Fruit fly (Drosophila melanogaster) whole organism, embryonic: ENCODE results near the gene jhamt.
A peak's percentile ranks its signal among the peaks of the same experiment; 100 is the strongest.

ENCODE experiments used
- Aef1 ChIP-seq: fragments of 200-800 bp; sonication (Bioruptor generic); IDR thresholded peaks from 3 replicates; pipeline ENCODE4 v1.3.6; 2022; ENCODE audit warnings: missing biosample characterization, missing genetic modification characterization
- Atf3 ChIP-seq: fragments of 200-800 bp; sonication (Bioruptor generic); optimal IDR thresholded peaks from 3 replicates; lab custom pipeline; 2016; ENCODE audit warnings: missing biosample characterization, missing genetic modification characterization
- BEAF-32 ChIP-seq: fragments of 200-800 bp; sonication (Bioruptor generic); optimal IDR thresholded peaks from 3 replicates; lab custom pipeline; 2017; ENCODE audit warnings: missing biosample characterization, missing genetic modification characterization, mild to moderate bottlenecking, moderate library complexity, missing genetic modification reagents
- CG10654 ChIP-seq: fragments of 200-800 bp; sonication (Bioruptor generic); optimal IDR thresholded peaks from 2 replicates; lab custom pipeline; 2016; ENCODE audit warnings: missing biosample characterization, missing genetic modification characterization
- CG10959 ChIP-seq: fragments of 200-800 bp; sonication (Bioruptor generic); IDR thresholded peaks from 2 replicates; pipeline ENCODE4 v1.3.6; 2022; ENCODE audit warnings: missing biosample characterization, missing genetic modification characterization
- CG11696 ChIP-seq: fragments of 200-800 bp; sonication (Bioruptor generic); IDR thresholded peaks from 2 replicates; pipeline ENCODE4 v1.3.6; 2022; ENCODE audit warnings: missing biosample characterization, missing genetic modification characterization
- CG13123 ChIP-seq: fragments of 200-800 bp; sonication (Bioruptor generic); optimal IDR thresholded peaks from 2 replicates; lab custom pipeline; 2016; ENCODE audit warnings: missing biosample characterization, missing genetic modification characterization
- CG17328 ChIP-seq: fragments of 200-800 bp; sonication (Bioruptor generic); IDR thresholded peaks from 2 replicates; pipeline ENCODE4 v1.3.6; 2022; ENCODE audit warnings: missing biosample characterization, missing genetic modification characterization
- CG2120 ChIP-seq: fragments of 200-800 bp; sonication (Bioruptor generic); optimal IDR thresholded peaks from 3 replicates; lab custom pipeline; 2016; ENCODE audit warnings: missing biosample characterization, missing genetic modification characterization
- CG2129 ChIP-seq: fragments of 200-800 bp; sonication (Bioruptor generic); IDR thresholded peaks from 2 replicates; pipeline ENCODE4 v1.3.6; 2022; ENCODE audit warnings: missing biosample characterization, missing genetic modification characterization; ENCODE audit not compliant: partially characterized antibody
- CG2875 ChIP-seq: fragments of 200-800 bp; sonication (Bioruptor generic); optimal IDR thresholded peaks from 2 replicates; lab custom pipeline; 2017; ENCODE audit warnings: missing biosample characterization, mild to moderate bottlenecking, missing genetic modification characterization, missing genetic modification reagents
- CG2889 ChIP-seq: fragments of 200-800 bp; sonication (Bioruptor generic); IDR thresholded peaks from 3 replicates; pipeline ENCODE4 v1.3.6; 2022; ENCODE audit warnings: missing biosample characterization, missing genetic modification characterization
- CG3065 ChIP-seq: fragments of 200-800 bp; sonication (Bioruptor generic); optimal IDR thresholded peaks from 2 replicates; lab custom pipeline; 2016; ENCODE audit warnings: missing biosample characterization, missing genetic modification characterization
- CG3995 ChIP-seq: fragments of 200-800 bp; sonication (Bioruptor generic); optimal IDR thresholded peaks from 3 replicates; lab custom pipeline; 2016; ENCODE audit warnings: missing biosample characterization, missing genetic modification characterization
- CG42726 ChIP-seq: fragments of 200-800 bp; sonication (Bioruptor generic); IDR thresholded peaks from 2 replicates; pipeline ENCODE4 v1.3.6; 2022; ENCODE audit warnings: missing biosample characterization, missing genetic modification characterization; ENCODE audit not compliant: partially characterized antibody
- CG4707 ChIP-seq: fragments of 200-800 bp; sonication (Bioruptor generic); optimal IDR thresholded peaks from 2 replicates; lab custom pipeline; 2018; ENCODE audit warnings: missing biosample characterization, mild to moderate bottlenecking, missing genetic modification characterization, moderate library complexity
- CG6689 ChIP-seq: fragments of 200-800 bp; sonication (Bioruptor generic); IDR thresholded peaks from 2 replicates; pipeline ENCODE4 v1.3.6; 2022; ENCODE audit warnings: missing biosample characterization, missing genetic modification characterization
- CG7745 ChIP-seq: fragments of 200-800 bp; sonication (Bioruptor generic); optimal IDR thresholded peaks from 2 replicates; lab custom pipeline; 2018; ENCODE audit warnings: missing biosample characterization, mild to moderate bottlenecking, missing genetic modification characterization, moderate library complexity
- CG8089 ChIP-seq: fragments of 200-800 bp; sonication (Bioruptor generic); optimal IDR thresholded peaks from 3 replicates; lab custom pipeline; 2016; ENCODE audit warnings: missing biosample characterization, missing genetic modification characterization
- CG8290 ChIP-seq, 3 experiments: fragments of 200-800 bp; sonication (Bioruptor generic); optimal IDR thresholded peaks; 2 replicates each; lab custom pipeline; 2016 to 2019; ENCODE audit warnings: missing biosample characterization in 3 of 3, missing genetic modification characterization in 3 of 3, mild to moderate bottlenecking in 2 of 3, moderate library complexity in 1 of 3
- CG9727 ChIP-seq: fragments of 200-800 bp; sonication (Bioruptor generic); optimal IDR thresholded peaks from 3 replicates; lab custom pipeline; 2017; ENCODE audit warnings: missing biosample characterization, mild to moderate bottlenecking, missing genetic modification characterization
- CG9876 ChIP-seq: fragments of 200-800 bp; sonication (Bioruptor generic); optimal IDR thresholded peaks from 2 replicates; lab custom pipeline; 2016; ENCODE audit warnings: missing biosample characterization, missing genetic modification characterization
- Doc3 ChIP-seq: fragments of 200-800 bp; sonication (Bioruptor generic); IDR thresholded peaks from 3 replicates; pipeline ENCODE4 v1.3.6; 2022; ENCODE audit warnings: missing biosample characterization, missing genetic modification characterization; ENCODE audit not compliant: partially characterized antibody
- Drgx ChIP-seq: fragments of 200-800 bp; sonication (Bioruptor generic); IDR thresholded peaks from 2 replicates; pipeline ENCODE4 v1.3.6; 2022; ENCODE audit warnings: missing biosample characterization, missing genetic modification characterization
- E2f1 ChIP-seq: fragments of 200-800 bp; sonication (Bioruptor generic); IDR thresholded peaks from 2 replicates; pipeline ENCODE4 v1.3.6; 2022; ENCODE audit warnings: missing biosample characterization, missing genetic modification characterization
- Eip74EF ChIP-seq, 2 experiments: fragments of 200-800 bp in 1 of 2; fragments of >200 bp in 1 of 2; sonication (Bioruptor generic) in 1 of 2; optimal IDR thresholded peaks; 2 replicates each; lab custom pipeline; 2017 to 2019; ENCODE audit warnings: missing biosample characterization in 2 of 2, missing genetic modification characterization in 2 of 2, mild to moderate bottlenecking in 1 of 2, moderate library complexity in 1 of 2
- Fer3 ChIP-seq: fragments of 200-800 bp; sonication (Bioruptor generic); optimal IDR thresholded peaks from 2 replicates; lab custom pipeline; 2018; ENCODE audit warnings: missing biosample characterization, mild to moderate bottlenecking, missing genetic modification characterization, moderate library complexity
- Gug ChIP-seq: fragments of 200-800 bp; sonication (Bioruptor generic); IDR thresholded peaks from 4 replicates; pipeline ENCODE4 v1.3.6; 2022; ENCODE audit warnings: missing biosample characterization, missing genetic modification characterization
- H2.0 ChIP-seq: fragments of 200-800 bp; sonication (Bioruptor generic); IDR thresholded peaks from 2 replicates; pipeline ENCODE4 v1.3.6; 2022; ENCODE audit warnings: missing biosample characterization, missing genetic modification characterization
- Hr78 ChIP-seq, 2 experiments: fragments of 200-800 bp in 1 of 2; fragments of >200 bp in 1 of 2; sonication (Bioruptor generic) in 1 of 2; optimal IDR thresholded peaks; 2 replicates each; lab custom pipeline; 2017 to 2019; ENCODE audit warnings: missing biosample characterization in 2 of 2, missing genetic modification characterization in 2 of 2, mild to moderate bottlenecking in 1 of 2, moderate library complexity in 1 of 2
- Ravus ChIP-seq: fragments of 200-800 bp; sonication (Bioruptor generic); IDR thresholded peaks from 2 replicates; pipeline ENCODE4 v1.3.6; 2022; ENCODE audit warnings: missing biosample characterization, missing genetic modification characterization
- Ssrp ChIP-seq: fragments of 200-800 bp; sonication (Bioruptor generic); optimal IDR thresholded peaks from 2 replicates; lab custom pipeline; 2018; ENCODE audit warnings: missing biosample characterization, mild to moderate bottlenecking, missing genetic modification characterization, moderate library complexity
- Xrp1 ChIP-seq: fragments of 200-800 bp; sonication (Bioruptor generic); IDR thresholded peaks from 2 replicates; pipeline ENCODE4 v1.3.6; 2022; ENCODE audit warnings: missing biosample characterization, missing genetic modification characterization
- ac ChIP-seq: fragments of 200-800 bp; sonication (Bioruptor generic); optimal IDR thresholded peaks from 3 replicates; lab custom pipeline; 2017; ENCODE audit warnings: missing biosample characterization, mild to moderate bottlenecking, missing genetic modification characterization
- aop ChIP-seq: fragments of 200-800 bp; sonication (Bioruptor generic); IDR thresholded peaks from 2 replicates; pipeline ENCODE4 v1.3.6; 2022; ENCODE audit warnings: missing biosample characterization, missing genetic modification characterization
- dati ChIP-seq: fragments of 200-800 bp; sonication (Bioruptor generic); IDR thresholded peaks from 2 replicates; pipeline ENCODE4 v1.3.6; 2022; ENCODE audit warnings: missing biosample characterization, missing genetic modification characterization
- fd102C ChIP-seq: fragments of 200-800 bp; sonication (Bioruptor generic); optimal IDR thresholded peaks from 2 replicates; lab custom pipeline; 2018; ENCODE audit warnings: missing biosample characterization, mild to moderate bottlenecking, missing genetic modification characterization, moderate library complexity
- hkb ChIP-seq, 2 experiments: fragments of 200-800 bp in 1 of 2; fragments of >200 bp in 1 of 2; sonication (Bioruptor generic) in 1 of 2; IDR thresholded peaks in 1 of 2; optimal IDR thresholded peaks in 1 of 2; 2 replicates each; pipeline versions ENCODE4 v1.3.6 to Lab custom; 2017 to 2022; ENCODE audit warnings: missing biosample characterization in 1 of 2, missing genetic modification characterization in 1 of 2
- ind ChIP-seq: fragments of 200-800 bp; sonication (Bioruptor generic); optimal IDR thresholded peaks from 3 replicates; lab custom pipeline; 2016; ENCODE audit warnings: missing biosample characterization, missing genetic modification characterization
- kah ChIP-seq: fragments of 200-800 bp; sonication (Bioruptor generic); optimal IDR thresholded peaks from 2 replicates; lab custom pipeline; 2018; ENCODE audit warnings: missing biosample characterization, mild to moderate bottlenecking, missing genetic modification characterization
- kni ChIP-seq: fragments of 200-800 bp; sonication (Bioruptor generic); optimal IDR thresholded peaks from 3 replicates; lab custom pipeline; 2017; ENCODE audit warnings: mild to moderate bottlenecking, missing biosample characterization, missing genetic modification reagents, missing genetic modification characterization
- lab ChIP-seq: fragments of 200-800 bp; sonication (Bioruptor generic); optimal IDR thresholded peaks from 3 replicates; lab custom pipeline; 2017; ENCODE audit warnings: missing biosample characterization, missing genetic modification characterization, mild to moderate bottlenecking, moderate library complexity, missing genetic modification reagents
- nau ChIP-seq: fragments of 200-800 bp; sonication (Bioruptor generic); optimal IDR thresholded peaks from 3 replicates; lab custom pipeline; 2017; ENCODE audit warnings: missing biosample characterization, mild to moderate bottlenecking, missing genetic modification characterization, missing genetic modification reagents
- nerfin-2 ChIP-seq: fragments of 200-800 bp; sonication (Bioruptor generic); IDR thresholded peaks from 2 replicates; pipeline ENCODE4 v1.3.6; 2022; ENCODE audit warnings: missing biosample characterization, missing genetic modification characterization; ENCODE audit not compliant: partially characterized antibody
- ranshi ChIP-seq: fragments of 200-800 bp; sonication (Bioruptor generic); IDR thresholded peaks from 2 replicates; pipeline ENCODE4 v1.3.6; 2022; ENCODE audit warnings: missing biosample characterization, missing genetic modification characterization
- salm ChIP-seq: fragments of 200-800 bp; sonication (Bioruptor generic); optimal IDR thresholded peaks from 2 replicates; lab custom pipeline; 2018; ENCODE audit warnings: missing biosample characterization, mild to moderate bottlenecking, missing genetic modification characterization
- sob ChIP-seq: fragments of 200-800 bp; sonication (Bioruptor generic); IDR thresholded peaks from 2 replicates; pipeline ENCODE4 v1.3.6; 2022; ENCODE audit warnings: missing biosample characterization, missing genetic modification characterization
- vnd ChIP-seq: fragments of 200-800 bp; sonication (Bioruptor generic); IDR thresholded peaks from 3 replicates; pipeline ENCODE4 v1.3.6; 2022; ENCODE audit warnings: missing biosample characterization, missing genetic modification characterization; ENCODE audit not compliant: partially characterized antibody

The jhamt gene

DNA sequence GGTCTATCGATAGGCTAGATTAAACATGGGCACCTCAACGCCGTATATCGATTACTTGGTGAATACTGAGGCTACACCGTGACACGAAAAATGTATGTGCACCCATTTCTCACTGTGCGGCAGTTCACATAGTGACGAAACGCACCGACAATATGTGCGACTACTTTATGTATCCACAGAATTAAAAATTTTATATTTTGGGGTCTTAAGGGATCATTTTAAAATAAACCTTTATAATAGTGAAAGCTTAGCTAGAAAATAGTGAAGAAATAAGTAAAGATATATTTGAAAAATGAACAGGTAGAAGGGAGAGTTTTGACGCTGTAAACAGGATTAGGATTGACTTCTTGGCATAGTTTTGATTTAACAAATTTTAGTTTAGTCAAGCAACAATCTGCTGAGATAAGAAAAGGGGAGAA is 36.6 kb upstream of the jhamt start, which contains the start of gene mRpL4 (continued):
- TF ChIP-seq CG6689 (GFP tag; lab: Robert Waterston, UW) (peak; percentile 55; the same call in 1 of the 2 replicates), ac (GFP tag; lab: Kevin White, UChicago) (no peak), lab (GFP tag; lab: Kevin White, UChicago) (no peak), BEAF-32 (GFP tag; lab: Kevin White, UChicago) (peak; percentile 94), CG2129 (GFP tag; lab: Robert Waterston, UW) (peak; percentile 91), CG8089 (peak; percentile 71), ranshi (peak; percentile 74; the same call in 1 of the 2 replicates), CG9727 (GFP tag; lab: Kevin White, UChicago) (peak; percentile 51), CG3995 (GFP tag; lab: Kevin White, UChicago) (peak; percentile 87), kah (GFP tag; lab: Kevin White, UChicago) (no peak), kni (GFP tag; lab: Kevin White, UChicago) (peak; percentile 24), aop (GFP tag; lab: Robert Waterston, UW) (no peak), nau (GFP tag; lab: Kevin White, UChicago) (no peak), CG17328 (GFP tag; lab: Robert Waterston, UW) (peak; percentile 50; the same call in 1 of the 2 replicates), CG2889 (GFP tag; lab: Robert Waterston, UW) (0 out of 3 replicates have a peak, but pooled peaks have one; percentile 42), CG9876 (peak; percentile 74), dati (GFP tag; lab: Robert Waterston, UW) (no peak), sob (GFP tag; lab: Robert Waterston, UW) (peak; percentile 84), Hr78 (GFP tag; optimal IDR thresholded peaks at IDR 0.05; lab: Kevin White, UChicago) (no peak), Ssrp (tag; lab: Kevin White, UChicago) (peak; percentile 42), nerfin-2 (GFP tag; lab: Robert Waterston, UW) (peak; percentile 98), Gug (GFP tag; lab: Robert Waterston, UW) (peak; percentile 84), Ravus (no peak), CG42726 (peak; percentile 99), CG10654 (GFP tag; lab: Kevin White, UChicago) (peak; percentile 69), E2f1 (peak; percentile 70), Doc3 (GFP tag; lab: Robert Waterston, UW) (peak; percentile 99), CG10959 (GFP tag; lab: Robert Waterston, UW) (no peak), Fer3 (tag; lab: Kevin White, UChicago) (peak; percentile 54), CG2120 (GFP tag; lab: Kevin White, UChicago) (peak; percentile 88), hkb (optimal IDR thresholded peaks at IDR 0.05; lab: Kevin White, UChicago) (no peak), hkb (GFP tag; IDR thresholded peaks at IDR 0.05; lab: Robert Waterston, UW) (peak; percentile 35; the same call in 1 of the 2 replicates), H2.0 (GFP tag; lab: Robert Waterston, UW) (peak; percentile 45), CG4707 (GFP tag; lab: Kevin White, UChicago) (no peak), CG2875 (GFP tag; lab: Kevin White, UChicago) (peak; percentile 32), CG13123 (GFP tag; lab: Kevin White, UChicago) (peak; percentile 59), fd102C (GFP tag; lab: Kevin White, UChicago) (peak; percentile 33), vnd (GFP tag; lab: Robert Waterston, UW) (peak; percentile 98), Xrp1 (peak; percentile 74), Eip74EF (GFP tag; optimal IDR thresholded peaks at IDR 0.05; lab: Kevin White, UChicago) (no peak), CG7745 (tag; lab: Kevin White, UChicago) (no peak), CG3065 (GFP tag; lab: Kevin White, UChicago) (peak; percentile 48), Drgx (GFP tag; lab: Robert Waterston, UW) (no peak; the same call in 1 of the 2 replicates), salm (tag; lab: Kevin White, UChicago) (no peak), CG11696 (0 out of 2 replicates have a peak, but pooled peaks have one; percentile 19), Atf3 (peak; percentile 68), CG8290 (GFP tag; optimal IDR thresholded peaks at IDR 0.05; lab: Kevin White, UChicago) (peak; percentile 98), CG8290 (tag; optimal IDR thresholded peaks at IDR 0.05; lab: Kevin White, UChicago) (peak; percentile 97), ind (GFP tag; lab: Kevin White, UChicago) (peak; percentile 75), Aef1 (GFP tag; lab: Robert Waterston, UW) (peak; percentile 57; the same call in 2 of the 3 replicates)
